Worm (Caenorhabditis elegans): Measurements from ENCODE around the gene lips-10.
A peak's percentile ranks its signal among the peaks of the same experiment; 100 is the strongest.

ce11 chrII:8438791-8439287 lies at the start of gene lips-10:
- TF ChIP-seq snpc-4 (tag; optimal IDR thresholded peaks at IDR 0.05) (no peak), nhr-6 (tag; optimal IDR thresholded peaks at IDR 0.05) (no peak), ZK546.5 (tag; optimal IDR thresholded peaks at IDR 0.05) (no peak), lin-11 (tag; optimal IDR thresholded peaks at IDR 0.05) (no peak), unc-62 (GFP tag; optimal IDR thresholded peaks at IDR 0.05) (no peak), dmd-4 (tag; optimal IDR thresholded peaks at IDR 0.05) (no peak), elt-3 (tag; optimal IDR thresholded peaks at IDR 0.05) (no peak), nhr-23 (tag; optimal IDR thresholded peaks at IDR 0.05) (no peak), nhr-25 (tag; optimal IDR thresholded peaks at IDR 0.05) (peak; percentile 46), ztf-11 (tag; optimal IDR thresholded peaks at IDR 0.05) (no peak)
